Fruit fly (Drosophila melanogaster) whole organism, embryonic: ENCODE results near the gene CG10621.

Source experiments
- Aef1 ChIP-seq: fragments of 200-800 bp; sonication (Bioruptor generic); IDR thresholded peaks from 3 replicates; pipeline ENCODE4 v1.3.6; 2022; ENCODE audit warnings: missing biosample characterization, missing genetic modification characterization
- Atf3 ChIP-seq: fragments of 200-800 bp; sonication (Bioruptor generic); optimal IDR thresholded peaks from 3 replicates; lab custom pipeline; 2016; ENCODE audit warnings: missing biosample characterization, missing genetic modification characterization
- Bgb ChIP-seq: fragments of 200-800 bp; sonication (Bioruptor generic); IDR thresholded peaks from 2 replicates; pipeline ENCODE4 v1.3.6; 2022; ENCODE audit warnings: missing biosample characterization, missing genetic modification characterization; ENCODE audit not compliant: partially characterized antibody
- CG10565 ChIP-seq: fragments of 200-800 bp; sonication (Bioruptor generic); optimal IDR thresholded peaks from 3 replicates; lab custom pipeline; 2016; ENCODE audit warnings: missing biosample characterization, mild to moderate bottlenecking, missing genetic modification characterization
- CG11560 ChIP-seq: fragments of 200-800 bp; sonication (Bioruptor generic); IDR thresholded peaks from 3 replicates; pipeline ENCODE4 v1.3.6; 2022; ENCODE audit warnings: missing biosample characterization, missing genetic modification characterization
- CG1233 ChIP-seq: fragments of 200-800 bp; sonication (Bioruptor generic); optimal IDR thresholded peaks from 4 replicates; lab custom pipeline; 2018; ENCODE audit warnings: missing biosample characterization, mild to moderate bottlenecking, missing genetic modification characterization
- CG12744 ChIP-seq: fragments of 200-800 bp; sonication (Bioruptor generic); optimal IDR thresholded peaks from 2 replicates; lab custom pipeline; 2016; ENCODE audit warnings: missing biosample characterization, missing genetic modification characterization
- CG13296 ChIP-seq: fragments of 200-800 bp; sonication (Bioruptor generic); optimal IDR thresholded peaks from 3 replicates; lab custom pipeline; 2018; ENCODE audit warnings: missing biosample characterization, mild to moderate bottlenecking, missing genetic modification characterization
- CG14860 ChIP-seq: fragments of 200-800 bp; sonication (Bioruptor generic); IDR thresholded peaks from 3 replicates; pipeline ENCODE4 v1.3.6; 2022; ENCODE audit warnings: missing biosample characterization, missing genetic modification characterization; ENCODE audit not compliant: partially characterized antibody
- CG15073 ChIP-seq: fragments of 200-800 bp; sonication (Bioruptor generic); optimal IDR thresholded peaks from 2 replicates; lab custom pipeline; 2016; ENCODE audit warnings: missing biosample characterization, missing genetic modification characterization
- CG17912 ChIP-seq: fragments of 200-800 bp; sonication (Bioruptor generic); optimal IDR thresholded peaks from 2 replicates; lab custom pipeline; 2018; ENCODE audit warnings: missing biosample characterization, mild to moderate bottlenecking, missing genetic modification characterization
- CG1792 ChIP-seq: fragments of 200-800 bp; sonication (Bioruptor generic); optimal IDR thresholded peaks from 2 replicates; lab custom pipeline; 2016; ENCODE audit warnings: missing biosample characterization, missing genetic modification characterization
- CG2678 ChIP-seq: fragments of 200-800 bp; sonication (Bioruptor generic); optimal IDR thresholded peaks from 3 replicates; lab custom pipeline; 2019; ENCODE audit warnings: missing biosample characterization, mild to moderate bottlenecking, missing genetic modification characterization, moderate library complexity
- CG32767 ChIP-seq: fragments of 200-800 bp; sonication (Bioruptor generic); IDR thresholded peaks from 2 replicates; pipeline ENCODE4 v1.3.6; 2022; ENCODE audit warnings: missing biosample characterization, missing genetic modification characterization
- CG33213 ChIP-seq: fragments of 200-800 bp; sonication (Bioruptor generic); optimal IDR thresholded peaks from 3 replicates; lab custom pipeline; 2016; ENCODE audit warnings: missing biosample characterization, missing genetic modification characterization
- CG34422 ChIP-seq: fragments of 200-800 bp; sonication (Bioruptor generic); IDR thresholded peaks from 3 replicates; pipeline ENCODE4 v1.3.6; 2022; ENCODE audit warnings: missing biosample characterization, missing genetic modification characterization
- CG4617 ChIP-seq: fragments of 200-800 bp; sonication (Bioruptor generic); optimal IDR thresholded peaks from 3 replicates; lab custom pipeline; 2016; ENCODE audit warnings: missing biosample characterization, missing genetic modification characterization, borderline replicate concordance
- CG6175 ChIP-seq: fragments of 200-800 bp; sonication (Bioruptor generic); IDR thresholded peaks from 3 replicates; pipeline ENCODE4 v1.3.6; 2022; ENCODE audit warnings: missing biosample characterization, missing genetic modification characterization
- CG7372 ChIP-seq: fragments of 200-800 bp; sonication (Bioruptor generic); IDR thresholded peaks from 2 replicates; pipeline ENCODE4 v1.3.6; 2022; ENCODE audit warnings: missing biosample characterization, missing genetic modification characterization
- CG7786 ChIP-seq: fragments of 200-800 bp; sonication (Bioruptor generic); optimal IDR thresholded peaks from 2 replicates; lab custom pipeline; 2016; ENCODE audit warnings: missing biosample characterization, missing genetic modification characterization
- CG8290 ChIP-seq, 3 experiments: fragments of 200-800 bp; sonication (Bioruptor generic); optimal IDR thresholded peaks; 2 replicates each; lab custom pipeline; 2016 to 2019; ENCODE audit warnings: missing biosample characterization in 3 of 3, missing genetic modification characterization in 3 of 3, mild to moderate bottlenecking in 2 of 3, moderate library complexity in 1 of 3
- CG9932 ChIP-seq: fragments of 200-800 bp; sonication (Bioruptor generic); IDR thresholded peaks from 2 replicates; pipeline ENCODE4 v1.3.6; 2022; ENCODE audit warnings: missing biosample characterization, missing genetic modification characterization
- CoRest ChIP-seq: fragments of 200-800 bp; sonication (Bioruptor generic); optimal IDR thresholded peaks from 3 replicates; lab custom pipeline; 2018; ENCODE audit warnings: missing biosample characterization, mild to moderate bottlenecking, missing genetic modification characterization, moderate library complexity
- E2f2 ChIP-seq: fragments of 200-800 bp; sonication (Bioruptor generic); IDR thresholded peaks from 2 replicates; pipeline ENCODE4 v1.3.6; 2022; ENCODE audit warnings: missing biosample characterization, missing genetic modification characterization
- Elba2 ChIP-seq: fragments of 200-800 bp; sonication (Bioruptor generic); optimal IDR thresholded peaks from 3 replicates; lab custom pipeline; 2016; ENCODE audit warnings: missing biosample characterization, missing genetic modification characterization
- HLH4C ChIP-seq: fragments of 200-800 bp; sonication (Bioruptor generic); IDR thresholded peaks from 3 replicates; pipeline ENCODE4 v1.3.6; 2022; ENCODE audit warnings: missing biosample characterization, missing genetic modification characterization; ENCODE audit not compliant: partially characterized antibody
- HmgD ChIP-seq: fragments of 200-800 bp; sonication (Bioruptor generic); optimal IDR thresholded peaks from 3 replicates; lab custom pipeline; 2016; ENCODE audit warnings: missing biosample characterization, missing genetic modification characterization
- Lpt ChIP-seq: fragments of >200 bp; optimal IDR thresholded peaks from 2 replicates; lab custom pipeline; 2018; ENCODE audit warnings: missing biosample characterization, missing genetic modification characterization
- MBD-R2 ChIP-seq: fragments of 200-800 bp; sonication (Bioruptor generic); IDR thresholded peaks from 2 replicates; pipeline ENCODE4 v1.3.6; 2022; ENCODE audit warnings: missing biosample characterization, missing genetic modification characterization
- NC2β ChIP-seq: fragments of 200-800 bp; sonication (Bioruptor generic); optimal IDR thresholded peaks from 2 replicates; lab custom pipeline; 2016; ENCODE audit warnings: missing biosample characterization, missing genetic modification characterization
- Scr ChIP-seq: fragments of 200-800 bp; sonication (Bioruptor generic); IDR thresholded peaks from 2 replicates; pipeline ENCODE4 v1.3.6; 2022; ENCODE audit warnings: missing biosample characterization, missing genetic modification characterization; ENCODE audit not compliant: partially characterized antibody
- Sin3A ChIP-seq: fragments of >200 bp; optimal IDR thresholded peaks from 2 replicates; lab custom pipeline; 2018
- Six4 ChIP-seq: fragments of 200-800 bp; sonication (Bioruptor generic); optimal IDR thresholded peaks from 2 replicates; lab custom pipeline; 2016; ENCODE audit warnings: missing biosample characterization, missing genetic modification characterization
- Xbp1 ChIP-seq: fragments of 200-800 bp; sonication (Bioruptor generic); optimal IDR thresholded peaks from 3 replicates; lab custom pipeline; 2016; ENCODE audit warnings: missing biosample characterization, mild to moderate bottlenecking, missing genetic modification characterization
- aop ChIP-seq: fragments of 200-800 bp; sonication (Bioruptor generic); IDR thresholded peaks from 2 replicates; pipeline ENCODE4 v1.3.6; 2022; ENCODE audit warnings: missing biosample characterization, missing genetic modification characterization
- ash1 ChIP-seq: fragments of 200-800 bp; sonication (Bioruptor generic); optimal IDR thresholded peaks from 2 replicates; lab custom pipeline; 2018; ENCODE audit warnings: missing biosample characterization, mild to moderate bottlenecking, missing genetic modification characterization
- bigmax ChIP-seq: fragments of 200-800 bp; sonication (Bioruptor generic); optimal IDR thresholded peaks from 2 replicates; lab custom pipeline; 2018; ENCODE audit warnings: missing biosample characterization, mild to moderate bottlenecking, missing genetic modification characterization
- br ChIP-seq: fragments of >200 bp; optimal IDR thresholded peaks from 2 replicates; lab custom pipeline; 2017
- crol ChIP-seq: fragments of 200-800 bp; sonication (Bioruptor generic); IDR thresholded peaks from 2 replicates; pipeline ENCODE4 v1.3.6; 2022; ENCODE audit warnings: missing biosample characterization, missing genetic modification characterization
- dpn ChIP-seq, 2 experiments: fragments of 200-800 bp; sonication (Bioruptor generic); optimal IDR thresholded peaks; 3 replicates each; lab custom pipeline; 2016; ENCODE audit warnings: missing biosample characterization in 2 of 2, missing genetic modification characterization in 2 of 2
- dysf ChIP-seq: fragments of 200-800 bp; sonication (Bioruptor generic); IDR thresholded peaks from 3 replicates; pipeline ENCODE4 v1.3.6; 2022; ENCODE audit warnings: missing biosample characterization, missing genetic modification characterization
- fd102C ChIP-seq: fragments of 200-800 bp; sonication (Bioruptor generic); optimal IDR thresholded peaks from 2 replicates; lab custom pipeline; 2018; ENCODE audit warnings: missing biosample characterization, mild to moderate bottlenecking, missing genetic modification characterization, moderate library complexity
- her ChIP-seq: fragments of 200-800 bp; sonication (Bioruptor generic); optimal IDR thresholded peaks from 2 replicates; lab custom pipeline; 2016; ENCODE audit warnings: missing biosample characterization, missing genetic modification characterization
- inv ChIP-seq: fragments of 200-800 bp; sonication (Bioruptor generic); IDR thresholded peaks from 2 replicates; pipeline ENCODE4 v1.3.6; 2022; ENCODE audit warnings: missing biosample characterization, missing genetic modification characterization; ENCODE audit not compliant: partially characterized antibody
- lilli ChIP-seq: fragments of 200-800 bp; sonication (Bioruptor generic); optimal IDR thresholded peaks from 3 replicates; lab custom pipeline; 2016; ENCODE audit warnings: missing biosample characterization, missing genetic modification characterization
- mld ChIP-seq: fragments of 200-800 bp; sonication (Bioruptor generic); IDR thresholded peaks from 3 replicates; pipeline ENCODE4 v1.3.6; 2022; ENCODE audit warnings: missing biosample characterization, missing genetic modification characterization; ENCODE audit not compliant: partially characterized antibody
- pnt ChIP-seq: fragments of 200-800 bp; sonication (Bioruptor generic); optimal IDR thresholded peaks from 3 replicates; lab custom pipeline; 2016; ENCODE audit warnings: missing biosample characterization, missing genetic modification characterization
- psq ChIP-seq: fragments of 200-800 bp; sonication (Bioruptor generic); optimal IDR thresholded peaks from 2 replicates; lab custom pipeline; 2017; ENCODE audit warnings: missing biosample characterization, missing genetic modification characterization
- ssp ChIP-seq: fragments of 200-800 bp; sonication (Bioruptor generic); IDR thresholded peaks from 2 replicates; pipeline ENCODE4 v1.3.6; 2022; ENCODE audit warnings: missing biosample characterization, missing genetic modification characterization
- trem ChIP-seq: fragments of 200-800 bp; optimal IDR thresholded peaks from 3 replicates; lab custom pipeline; 2019; ENCODE audit warnings: missing biosample characterization, mild to moderate bottlenecking, missing genetic modification characterization, moderate library complexity
- vfl ChIP-seq: fragments of 200-800 bp; sonication (Bioruptor generic); optimal IDR thresholded peaks from 2 replicates; lab custom pipeline; 2016; ENCODE audit warnings: missing biosample characterization, missing genetic modification characterization
- vvl ChIP-seq: fragments of 200-800 bp; sonication (Bioruptor generic); IDR thresholded peaks from 2 replicates; pipeline ENCODE4 v1.3.6; 2022; ENCODE audit warnings: missing biosample characterization, missing genetic modification characterization
- wor ChIP-seq: fragments of 200-800 bp; sonication (Bioruptor generic); IDR thresholded peaks from 2 replicates; pipeline ENCODE4 v1.3.6; 2022; ENCODE audit warnings: missing biosample characterization, missing genetic modification characterization

Gene CG10621

dm6 chr2L:18951674-18952073 lies 2.6 kb downstream of the CG10621 start, which contains the start of gene Nedd8 (continued):
- TF ChIP-seq CG14860: peak; percentile 77
- no peak for TF ChIP-seq crol (GFP tag; lab: Robert Waterston, UW)
- TF ChIP-seq CG10565 (GFP tag; lab: Kevin White, UChicago): no peak
- peak; percentile 11 for TF ChIP-seq Sin3A (lab: Kevin White, UChicago)
- TF ChIP-seq trem (tag; lab: Kevin White, UChicago): peak; percentile 48
- no peak for TF ChIP-seq ash1 (GFP tag; lab: Kevin White, UChicago)
- TF ChIP-seq CG13296: no peak
- peak; percentile 86 for TF ChIP-seq Scr (GFP tag; lab: Robert Waterston, UW)
- peak; percentile 78 for TF ChIP-seq HLH4C (GFP tag; lab: Robert Waterston, UW)
- TF ChIP-seq Elba2: no peak
- no peak for TF ChIP-seq CG15073 (GFP tag; lab: Kevin White, UChicago)
- TF ChIP-seq CG9932 (GFP tag; lab: Robert Waterston, UW): peak; percentile 30; the same call in 1 of the 2 replicates
- TF ChIP-seq vvl (GFP tag; lab: Robert Waterston, UW): peak; percentile 86
- peak; percentile 1 for TF ChIP-seq CG2678 (tag; lab: Kevin White, UChicago)
- no peak for TF ChIP-seq fd102C (GFP tag; lab: Kevin White, UChicago)
- no peak for TF ChIP-seq NC2β (GFP tag; lab: Kevin White, UChicago)
- TF ChIP-seq CG33213 (GFP tag; lab: Kevin White, UChicago): peak; percentile 15
- TF ChIP-seq CG12744 (GFP tag; lab: Kevin White, UChicago): no peak
- TF ChIP-seq CG1233: no peak
- TF ChIP-seq pnt: no peak
- TF ChIP-seq aop (GFP tag; lab: Robert Waterston, UW): no peak
- TF ChIP-seq Six4: no peak
- TF ChIP-seq psq (GFP tag; lab: Kevin White, UChicago): no peak
- TF ChIP-seq vfl (GFP tag; lab: Kevin White, UChicago): no peak
- TF ChIP-seq inv (GFP tag; lab: Robert Waterston, UW): peak; percentile 76
- peak; percentile 76 for TF ChIP-seq E2f2 (GFP tag; lab: Robert Waterston, UW)
- TF ChIP-seq Atf3 (GFP tag; lab: Kevin White, UChicago): no peak
- no peak for TF ChIP-seq CG8290 (GFP tag; optimal IDR thresholded peaks at IDR 0.05; lab: Kevin White, UChicago)
- peak in 1 of 2 experiments; percentile 45 for TF ChIP-seq CG8290 (tag; optimal IDR thresholded peaks at IDR 0.05; lab: Kevin White, UChicago)
- TF ChIP-seq bigmax: no peak
- no peak; the same call in 2 of the 3 replicates for TF ChIP-seq CG34422 (GFP tag; lab: Robert Waterston, UW)
- no peak for TF ChIP-seq CG6175
- no peak for TF ChIP-seq CG7372
- TF ChIP-seq CG4617: peak; percentile 29
- TF ChIP-seq br (lab: Kevin White, UChicago): no peak
- TF ChIP-seq wor (GFP tag; lab: Robert Waterston, UW): no peak
- no peak for TF ChIP-seq her
- peak; percentile 89 for TF ChIP-seq MBD-R2 (GFP tag; lab: Robert Waterston, UW)
- TF ChIP-seq Aef1 (GFP tag; lab: Robert Waterston, UW): no peak
- peak; percentile 94 for TF ChIP-seq Bgb (GFP tag; lab: Robert Waterston, UW)
- no peak for TF ChIP-seq Lpt (GFP tag; lab: Kevin White, UChicago)
- no peak for TF ChIP-seq ssp
- peak; percentile 33 for TF ChIP-seq lilli (GFP tag; lab: Kevin White, UChicago)
- TF ChIP-seq CoRest (tag; lab: Kevin White, UChicago): peak; percentile 29
- no peak for TF ChIP-seq dpn (GFP tag; optimal IDR thresholded peaks at IDR 0.05; lab: Kevin White, UChicago)
- TF ChIP-seq CG7786 (GFP tag; lab: Kevin White, UChicago): no peak
- TF ChIP-seq CG11560: no peak
- TF ChIP-seq CG17912 (GFP tag; lab: Kevin White, UChicago): no peak
- TF ChIP-seq dysf (GFP tag; lab: Robert Waterston, UW): no peak
- peak; percentile 65; the same call in 2 of the 3 replicates for TF ChIP-seq mld (GFP tag; lab: Robert Waterston, UW)
- TF ChIP-seq HmgD (GFP tag; lab: Kevin White, UChicago): peak; percentile 27
- no peak for TF ChIP-seq CG1792 (GFP tag; lab: Kevin White, UChicago)
- no peak for TF ChIP-seq Xbp1 (GFP tag; lab: Kevin White, UChicago)
- TF ChIP-seq CG32767 (GFP tag; lab: Robert Waterston, UW): no peak
